Fruit fly (Drosophila melanogaster): ENCODE data around the gene CG11898.
A peak's percentile ranks its signal among the peaks of the same experiment; 100 is the strongest.

DNA sequence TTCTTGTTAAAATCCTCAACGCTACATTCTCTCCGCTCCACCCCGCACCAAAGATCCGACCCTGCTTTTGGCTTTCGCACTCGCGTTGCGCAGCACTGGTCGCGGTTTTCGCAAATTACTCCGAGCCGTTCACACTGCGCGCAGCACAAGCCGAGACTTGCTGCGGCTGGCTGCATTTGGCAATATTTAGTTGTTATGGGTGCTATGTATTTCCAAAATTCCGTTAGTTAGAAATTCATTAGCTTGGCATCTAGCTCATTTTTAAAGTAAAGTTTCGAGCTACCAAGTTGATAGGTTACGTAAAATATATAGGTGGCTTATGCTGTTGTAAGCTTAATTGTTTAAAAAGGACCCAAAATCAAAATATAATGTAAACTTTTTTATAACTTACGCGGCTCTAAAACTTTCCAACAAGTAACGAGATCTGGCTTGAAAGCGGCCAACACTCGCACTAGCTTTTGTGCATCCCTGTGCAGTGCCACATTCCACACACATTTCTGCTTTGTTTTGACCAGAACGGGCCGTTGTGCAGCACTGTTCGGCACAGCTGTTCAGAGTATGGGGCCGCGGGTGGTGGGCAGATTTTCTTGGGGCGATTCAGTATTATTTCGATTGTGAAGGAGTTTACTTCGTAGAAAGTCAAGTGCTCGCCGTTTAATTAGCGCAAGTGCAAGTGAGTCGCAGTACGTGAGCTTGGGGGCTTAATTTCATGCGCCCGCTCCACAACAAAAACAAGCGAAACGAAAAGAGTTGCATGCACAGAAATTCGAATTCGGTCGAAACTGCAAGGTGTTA lies 42.4 kb upstream of the CG11898 start, which contains the start of the genes yem and Ctl2:
- TF ChIP-seq woc (GFP tag; optimal IDR thresholded peaks at IDR 0.05) = peak; percentile 95
- TF ChIP-seq N (GFP tag; optimal IDR thresholded peaks at IDR 0.05) = no peak
- TF ChIP-seq Jra (GFP tag; optimal IDR thresholded peaks at IDR 0.05) = no peak
- TF ChIP-seq Hr83 (GFP tag; optimal IDR thresholded peaks at IDR 0.05; ENCODE audit: poor library complexity, severe bottlenecking) = peak; percentile 96
- no peak for TF ChIP-seq pan (optimal IDR thresholded peaks at IDR 0.05)
- peak; percentile 71 for TF ChIP-seq ey (GFP tag; optimal IDR thresholded peaks at IDR 0.05)
- TF ChIP-seq Mio (GFP tag; optimal IDR thresholded peaks at IDR 0.05) = no peak
- TF ChIP-seq CG9705 (GFP tag; optimal IDR thresholded peaks at IDR 0.05) = peak; percentile 63
- TF ChIP-seq Hr78 (GFP tag; optimal IDR thresholded peaks at IDR 0.05) = no peak
- TF ChIP-seq psq (GFP tag; optimal IDR thresholded peaks at IDR 0.05) = peak; percentile 76

Measured in whole organism, wandering third instar larva.